Fruit fly (Drosophila melanogaster): ENCODE measurements around the gene Itgbn.

Itgbn gene

DNA sequence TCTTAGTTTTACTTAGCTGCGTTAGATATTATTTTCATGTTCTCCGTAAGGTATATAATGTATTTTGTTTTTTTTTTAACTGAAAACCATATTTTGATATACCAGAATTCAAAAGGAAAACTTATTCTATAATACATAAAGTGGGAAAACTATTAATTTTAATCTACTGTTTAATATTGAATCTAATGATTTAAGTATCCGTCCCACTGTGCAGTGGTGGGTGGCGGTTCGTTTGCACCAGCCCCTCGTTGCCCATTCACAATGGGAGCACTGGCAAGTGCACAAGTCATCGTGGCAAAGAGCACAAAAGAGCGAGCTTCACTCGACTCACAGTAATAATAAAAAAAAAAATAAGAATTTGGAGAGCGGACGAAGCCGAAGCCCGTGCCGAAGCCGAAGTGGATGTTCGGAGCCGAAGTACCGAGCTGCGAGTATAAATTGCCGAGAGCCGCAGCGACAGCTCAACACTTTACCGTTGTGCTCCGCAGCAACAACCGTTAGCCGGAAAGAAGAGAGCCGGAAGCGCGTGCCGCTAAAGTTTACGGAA is 43.7 kb downstream of the Itgbn start, which contains the start of gene CG34136 (continued):
- peak; percentile 59 for TF ChIP-seq CG6813 (GFP tag; optimal IDR thresholded peaks at IDR 0.05)
- TF ChIP-seq CG9817 (tag; optimal IDR thresholded peaks at IDR 0.05): no peak
- no peak for TF ChIP-seq crc (GFP tag; optimal IDR thresholded peaks at IDR 0.05)
- peak; percentile 50 for TF ChIP-seq CG10979 (tag; optimal IDR thresholded peaks at IDR 0.05)
- no peak for TF ChIP-seq Atf3 (GFP tag; optimal IDR thresholded peaks at IDR 0.05)
- TF ChIP-seq MTF-1 (GFP tag; optimal IDR thresholded peaks at IDR 0.05; ENCODE audit: borderline replicate concordance): no peak
- TF ChIP-seq en (GFP tag; optimal IDR thresholded peaks at IDR 0.05): no peak
- peak; percentile 38 for TF ChIP-seq CG12659 (GFP tag; optimal IDR thresholded peaks at IDR 0.05)
- no peak for TF ChIP-seq z (GFP tag; IDR thresholded peaks at IDR 0.05)
- no peak for TF ChIP-seq Usf (GFP tag; optimal IDR thresholded peaks at IDR 0.05)
- no peak for TF ChIP-seq hkb (optimal IDR thresholded peaks at IDR 0.05)
- peak; percentile 49; the same call in 1 of the 2 replicates for TF ChIP-seq hkb (GFP tag; IDR thresholded peaks at IDR 0.05)
- no peak for TF ChIP-seq Hr39 (optimal IDR thresholded peaks at IDR 0.05)
- TF ChIP-seq pzg (GFP tag; optimal IDR thresholded peaks at IDR 0.05): no peak
- no peak for TF ChIP-seq CG9609 (GFP tag; optimal IDR thresholded peaks at IDR 0.05)
- peak; percentile 14 for TF ChIP-seq CG12104 (GFP tag; optimal IDR thresholded peaks at IDR 0.05)
- TF ChIP-seq CG3995 (GFP tag; optimal IDR thresholded peaks at IDR 0.05): no peak
- no peak for TF ChIP-seq CG17612 (GFP tag; IDR thresholded peaks at IDR 0.05)
- TF ChIP-seq gsb-n (tag; optimal IDR thresholded peaks at IDR 0.05): no peak
- TF ChIP-seq CG8388 (GFP tag; optimal IDR thresholded peaks at IDR 0.05): peak; percentile 15
- no peak for TF ChIP-seq wek (GFP tag; optimal IDR thresholded peaks at IDR 0.05)
- no peak for TF ChIP-seq ash1 (GFP tag; optimal IDR thresholded peaks at IDR 0.05)
- peak; percentile 20 for TF ChIP-seq fd96Cb (tag; optimal IDR thresholded peaks at IDR 0.05)
- TF ChIP-seq Ravus (GFP tag; IDR thresholded peaks at IDR 0.05): no peak; the same call in 1 of the 2 replicates
- no peak for TF ChIP-seq wdn (GFP tag; IDR thresholded peaks at IDR 0.05)
- no peak for TF ChIP-seq Adf1 (GFP tag; IDR thresholded peaks at IDR 0.05)
- no peak for TF ChIP-seq Gsc (GFP tag; IDR thresholded peaks at IDR 0.05)
- TF ChIP-seq CG15601 (tag; optimal IDR thresholded peaks at IDR 0.05): no peak
- TF ChIP-seq CG14860 (GFP tag; IDR thresholded peaks at IDR 0.05; ENCODE audit: partially characterized antibody): no peak
- no peak for TF ChIP-seq Opbp (GFP tag; IDR thresholded peaks at IDR 0.05; ENCODE audit: partially characterized antibody)
- no peak for TF ChIP-seq Fer3 (tag; optimal IDR thresholded peaks at IDR 0.05)
- no peak for TF ChIP-seq CG14965 (GFP tag; optimal IDR thresholded peaks at IDR 0.05; ENCODE audit: borderline replicate concordance)
- no peak; the same call in 1 of the 2 replicates for TF ChIP-seq bowl (GFP tag; IDR thresholded peaks at IDR 0.05)
- peak; percentile 77 for TF ChIP-seq CG3163 (GFP tag; optimal IDR thresholded peaks at IDR 0.05)
- peak; percentile 66; the same call in 2 of the 3 replicates for TF ChIP-seq CG17361 (GFP tag; IDR thresholded peaks at IDR 0.05)
- peak; percentile 42 for TF ChIP-seq CG18619 (GFP tag; optimal IDR thresholded peaks at IDR 0.05)
- no peak for TF ChIP-seq CG12769 (tag; optimal IDR thresholded peaks at IDR 0.05)
- no peak for TF ChIP-seq CG11696 (GFP tag; IDR thresholded peaks at IDR 0.05)
- no peak for TF ChIP-seq CG7963 (GFP tag; IDR thresholded peaks at IDR 0.05; ENCODE audit: partially characterized antibody)
- no peak for TF ChIP-seq CG32772 (GFP tag; IDR thresholded peaks at IDR 0.05)
- TF ChIP-seq GATAe (GFP tag; conservative IDR thresholded peaks at IDR 0.05): no peak
- no peak for TF ChIP-seq emc (GFP tag; optimal IDR thresholded peaks at IDR 0.05)
- TF ChIP-seq Jarid2 (GFP tag; optimal IDR thresholded peaks at IDR 0.05): no peak
- no peak for TF ChIP-seq vnd (GFP tag; IDR thresholded peaks at IDR 0.05; ENCODE audit: partially characterized antibody)
- no peak for TF ChIP-seq sna (GFP tag; IDR thresholded peaks at IDR 0.05; ENCODE audit: partially characterized antibody)
- TF ChIP-seq bsh (GFP tag; optimal IDR thresholded peaks at IDR 0.05): peak; percentile 45 to 75
- no peak for TF ChIP-seq CG1529 (GFP tag; optimal IDR thresholded peaks at IDR 0.05)
- peak; percentile 36 for TF ChIP-seq CG6683 (GFP tag; optimal IDR thresholded peaks at IDR 0.05)
- TF ChIP-seq CHES-1-like (GFP tag; optimal IDR thresholded peaks at IDR 0.05): no peak
- TF ChIP-seq MESR4 (GFP tag; optimal IDR thresholded peaks at IDR 0.05): no peak

Measured in whole organism, embryonic.